Worm (Caenorhabditis elegans) whole organism, mixed stage, embryonic: Measurements from ENCODE around the gene F22F7.11.

ENCODE experiments used
- ceh-43 ChIP-seq: fragments of 200-800 bp; sonication (Bioruptor generic); optimal IDR thresholded peaks from 2 replicates; lab custom pipeline; 2018; ENCODE audit warnings: mild to moderate bottlenecking, missing genetic modification characterization, moderate library complexity, missing compliant biosample characterization
- ces-1 ChIP-seq: fragments of 150-350 bp; optimal IDR thresholded peaks from 2 replicates; lab custom pipeline; 2014; ENCODE audit warnings: missing biosample characterization, missing genetic modification reagents, missing genetic modification characterization
- cnd-1 ChIP-seq: fragments of 200-800 bp; sonication (Bioruptor generic); optimal IDR thresholded peaks from 2 replicates; lab custom pipeline; 2018; ENCODE audit warnings: mild to moderate bottlenecking, missing genetic modification characterization, missing compliant biosample characterization
- elt-1 ChIP-seq: sonication (generic microtip); optimal IDR thresholded peaks from 2 replicates; lab custom pipeline; 2017; ENCODE audit warnings: missing genetic modification characterization, mild to moderate bottlenecking, missing compliant biosample characterization, antibody characterized with exemption, moderate library complexity, borderline replicate concordance; ENCODE audit not compliant: insufficient read depth
- ham-2 ChIP-seq: fragments of 200-800 bp; sonication (Bioruptor generic); optimal IDR thresholded peaks from 2 replicates; lab custom pipeline; 2018; ENCODE audit warnings: mild to moderate bottlenecking, missing genetic modification characterization, missing compliant biosample characterization
- lin-13 ChIP-seq: fragments of 150-350 bp; optimal IDR thresholded peaks from 2 replicates; lab custom pipeline; 2014; ENCODE audit warnings: missing biosample characterization, missing genetic modification characterization
- lin-32 ChIP-seq: fragments of 200-800 bp; sonication (Bioruptor generic); optimal IDR thresholded peaks from 2 replicates; lab custom pipeline; 2018; ENCODE audit warnings: mild to moderate bottlenecking, missing genetic modification characterization, missing compliant biosample characterization
- lsy-2 ChIP-seq: fragments of 150-350 bp; optimal IDR thresholded peaks from 2 replicates; lab custom pipeline; 2014; ENCODE audit warnings: missing biosample characterization, missing genetic modification characterization
- mab-5 ChIP-seq: fragments of 150-350 bp; optimal IDR thresholded peaks from 2 replicates; lab custom pipeline; 2014; ENCODE audit warnings: missing biosample characterization, missing genetic modification characterization
- mls-2 ChIP-seq: sonication (generic microtip); optimal IDR thresholded peaks from 2 replicates; lab custom pipeline; 2016; ENCODE audit warnings: mild to moderate bottlenecking, missing genetic modification characterization, moderate library complexity, missing compliant biosample characterization
- nhr-12 ChIP-seq: fragments of 150-350 bp; optimal IDR thresholded peaks from 2 replicates; lab custom pipeline; 2014; ENCODE audit warnings: missing biosample characterization, missing genetic modification characterization
- nhr-2 ChIP-seq: fragments of 150-350 bp; optimal IDR thresholded peaks from 2 replicates; lab custom pipeline; 2014; ENCODE audit warnings: missing biosample characterization, missing genetic modification characterization
- nhr-237 ChIP-seq: fragments of 150-350 bp; optimal IDR thresholded peaks from 2 replicates; lab custom pipeline; 2014; ENCODE audit warnings: missing biosample characterization, missing genetic modification characterization
- nhr-28 ChIP-seq: fragments of 150-350 bp; optimal IDR thresholded peaks from 2 replicates; lab custom pipeline; 2014; ENCODE audit warnings: missing biosample characterization, missing genetic modification characterization
- nhr-76 ChIP-seq: sonication (generic microtip); optimal IDR thresholded peaks from 2 replicates; lab custom pipeline; 2017; ENCODE audit warnings: missing biosample characterization, missing genetic modification characterization
- pha-4 ChIP-seq: fragments of 150-350 bp; optimal IDR thresholded peaks from 2 replicates; lab custom pipeline; 2018; ENCODE audit warnings: missing biosample characterization, missing genetic modification reagents, missing genetic modification characterization
- snpc-4 ChIP-seq: fragments of 150-350 bp; optimal IDR thresholded peaks from 2 replicates; lab custom pipeline; 2014; ENCODE audit warnings: missing biosample characterization, missing genetic modification characterization
- sptf-1 ChIP-seq: sonication (generic microtip); optimal IDR thresholded peaks from 2 replicates; lab custom pipeline; 2017; ENCODE audit warnings: mild to moderate bottlenecking, missing genetic modification characterization, moderate library complexity, missing compliant biosample characterization
- tbx-8 ChIP-seq: fragments of 200-800 bp; sonication (Bioruptor generic); optimal IDR thresholded peaks from 2 replicates; lab custom pipeline; 2018; ENCODE audit warnings: mild to moderate bottlenecking, missing genetic modification characterization, moderate library complexity, missing compliant biosample characterization
- unc-120 ChIP-seq: sonication (generic microtip); optimal IDR thresholded peaks from 2 replicates; lab custom pipeline; 2017; ENCODE audit warnings: missing genetic modification characterization, missing compliant biosample characterization; ENCODE audit not compliant: poor library complexity, severe bottlenecking
- zip-8 ChIP-seq: fragments of 150-350 bp; optimal IDR thresholded peaks from 2 replicates; lab custom pipeline; 2014; ENCODE audit warnings: missing biosample characterization, missing genetic modification characterization

Gene F22F7.11

ce11 chrV:2151458-2151857 is 31.8 kb downstream of the F22F7.11 start, which contains the start of gene srbc-24:
Gene srbc-24, plus strand, starts transcription at chrV:2151758.
- TF ChIP-seq sptf-1 (tag; lab: Kevin White, UChicago) = no peak
- TF ChIP-seq nhr-237 (tag; lab: Kevin White, UChicago) = no peak

ce11 chrV:2153274-2153673 is 33.6 kb downstream of the F22F7.11 start, which contains the start of gene srbc-23:
Gene srbc-23, plus strand, starts transcription at chrV:2153574.
- no peak for TF ChIP-seq unc-120 (tag; lab: Kevin White, UChicago)

- TF ChIP-seq mls-2 (tag; lab: Kevin White, UChicago) (no peak), zip-8 (tag; lab: Kevin White, UChicago) (peak; percentile 5)
- TF ChIP-seq, all 35 proteins: peak for 1
Measured at ce11 chrV:2155232-2155631, 35.6 kb downstream of the F22F7.11 start, which contains the start of gene srbc-21. Gene srbc-21, plus strand, starts transcription at chrV:2155532.

ce11 chrV:2156830-2157229 is 37.2 kb downstream of the F22F7.11 start, which contains the start of gene srbc-22:
Gene srbc-22, plus strand, starts transcription at chrV:2157130.
- TF ChIP-seq zip-8 (tag; lab: Kevin White, UChicago) (peak; percentile 23), unc-120 (tag; lab: Kevin White, UChicago) (no peak)

ce11 chrV:2159331-2159730 is 39.7 kb downstream of the F22F7.11 start, which contains the start of gene C45H4.14:
Gene C45H4.14, minus strand, starts transcription at chrV:2159431.
- TF ChIP-seq zip-8 (tag; lab: Kevin White, UChicago) = no peak
- TF ChIP-seq elt-1 (tag; lab: Kevin White, UChicago) = no peak
- TF ChIP-seq nhr-28 (tag; lab: Kevin White, UChicago) = no peak
- no peak for TF ChIP-seq ces-1
- TF ChIP-seq nhr-237 (tag; lab: Kevin White, UChicago) = no peak

- TF ChIP-seq nhr-12 (tag; lab: Kevin White, UChicago) (no peak), snpc-4 (no peak), tbx-8 (no peak), nhr-76 (tag; lab: Kevin White, UChicago) (no peak), lsy-2 (no peak), zip-8 (tag; lab: Kevin White, UChicago) (no peak)
Measured at ce11 chrV:2163735-2164134, 44.1 kb downstream of the F22F7.11 start, which contains the start of gene str-255. Gene str-255, minus strand, starts transcription at chrV:2163835.

- TF ChIP-seq ces-1 (no peak), snpc-4 (no peak), nhr-2 (tag; lab: Kevin White, UChicago) (no peak), nhr-12 (tag; lab: Kevin White, UChicago) (no peak), lin-13 (tag; lab: Kevin White, UChicago) (no peak), pha-4 (no peak), mab-5 (no peak), nhr-28 (tag; lab: Kevin White, UChicago) (no peak), lin-32 (GFP tag; lab: Kevin White, UChicago) (no peak), tbx-8 (no peak), ham-2 (no peak), mls-2 (tag; lab: Kevin White, UChicago) (no peak), cnd-1 (tag; lab: Kevin White, UChicago) (no peak), ceh-43 (GFP tag; lab: Kevin White, UChicago) (no peak), sptf-1 (tag; lab: Kevin White, UChicago) (no peak)
Measured at ce11 chrV:2166679-2167078, 47.0 kb downstream of the F22F7.11 start, which contains the start of gene srbc-19. Gene srbc-19, minus strand, starts transcription at chrV:2166779.
